Fruit fly (Drosophila melanogaster): ENCODE results near the gene Msp300.

Msp300 gene

dm6 chr2L:5225547-5226213, 125.0 kb downstream of the Msp300 start (continued):
- TF ChIP-seq jigr1 (GFP tag; IDR thresholded peaks at IDR 0.05) (no peak), ken (GFP tag; IDR thresholded peaks at IDR 0.05) (peak; percentile 58; the same call in 2 of the 3 replicates), CG16779 (GFP tag; IDR thresholded peaks at IDR 0.05) (peak; percentile 23; the same call in 1 of the 2 replicates), HLH54F (GFP tag; optimal IDR thresholded peaks at IDR 0.05) (peak; percentile 2), Drgx (GFP tag; IDR thresholded peaks at IDR 0.05) (peak; percentile 73; the same call in 1 of the 2 replicates), ci (GFP tag; IDR thresholded peaks at IDR 0.05) (0 out of 3 replicates have a peak, but pooled peaks have one; percentile 37), Ptx1 (GFP tag; IDR thresholded peaks at IDR 0.05) (peak; percentile 70), CG4730 (GFP tag; IDR thresholded peaks at IDR 0.05) (0 out of 2 replicates have a peak, but pooled peaks have one; percentile 37), pan (optimal IDR thresholded peaks at IDR 0.05) (no peak), pan (GFP tag; optimal IDR thresholded peaks at IDR 0.05 in 1 of 2, IDR thresholded peaks at IDR 0.05 in 1 of 2) (peak in 1 of 2 experiments; percentile 36), CG17612 (GFP tag; IDR thresholded peaks at IDR 0.05) (no peak), CG31441 (GFP tag; IDR thresholded peaks at IDR 0.05) (0 out of 2 replicates have a peak, but pooled peaks have one; percentile 12), Eip74EF (GFP tag; optimal IDR thresholded peaks at IDR 0.05) (no peak), CG33557 (GFP tag; optimal IDR thresholded peaks at IDR 0.05) (no peak), CG10366 (GFP tag; IDR thresholded peaks at IDR 0.05) (peak; percentile 31; the same call in 1 of the 2 replicates), CG3065 (GFP tag; optimal IDR thresholded peaks at IDR 0.05) (no peak), sisA (GFP tag; IDR thresholded peaks at IDR 0.05) (peak; percentile 32; the same call in 1 of the 2 replicates), Bdp1 (GFP tag; optimal IDR thresholded peaks at IDR 0.05) (no peak), CG11456 (GFP tag; IDR thresholded peaks at IDR 0.05) (0 out of 3 replicates have a peak, but pooled peaks have one; percentile 40), NfI (GFP tag; optimal IDR thresholded peaks at IDR 0.05) (peak; percentile 12), Rfx (GFP tag; IDR thresholded peaks at IDR 0.05) (peak; percentile 62), Side (GFP tag; optimal IDR thresholded peaks at IDR 0.05) (peak; percentile 0), sd (tag; optimal IDR thresholded peaks at IDR 0.05) (peak; percentile 89), kni (GFP tag; optimal IDR thresholded peaks at IDR 0.05) (no peak), CG10267 (tag; optimal IDR thresholded peaks at IDR 0.05) (no peak), ewg (GFP tag; optimal IDR thresholded peaks at IDR 0.05) (no peak), ind (GFP tag; optimal IDR thresholded peaks at IDR 0.05) (peak; percentile 15), CG7839 (tag; optimal IDR thresholded peaks at IDR 0.05) (peak; percentile 36), tup (GFP tag; optimal IDR thresholded peaks at IDR 0.05) (no peak), CG8478 (optimal IDR thresholded peaks at IDR 0.05) (no peak), CG6791 (GFP tag; IDR thresholded peaks at IDR 0.05; ENCODE audit: partially characterized antibody) (no peak), CG7745 (tag; optimal IDR thresholded peaks at IDR 0.05) (no peak), CG32772 (GFP tag; IDR thresholded peaks at IDR 0.05) (peak; percentile 43), trh (GFP tag; optimal IDR thresholded peaks at IDR 0.05) (no peak), h (optimal IDR thresholded peaks at IDR 0.05) (no peak), bsh (GFP tag; optimal IDR thresholded peaks at IDR 0.05) (peak in 1 of 2 experiments; percentile 1), CG11085 (GFP tag; IDR thresholded peaks at IDR 0.05) (peak; percentile 28; the same call in 1 of the 2 replicates), CoRest (tag; optimal IDR thresholded peaks at IDR 0.05) (peak; percentile 27), CG2678 (tag; optimal IDR thresholded peaks at IDR 0.05) (peak; percentile 45), Kr (GFP tag; optimal IDR thresholded peaks at IDR 0.05) (no peak), CG9932 (GFP tag; IDR thresholded peaks at IDR 0.05) (peak; percentile 61), hb (GFP tag; IDR thresholded peaks at IDR 0.05; ENCODE audit: partially characterized antibody) (no peak), slp2 (GFP tag; optimal IDR thresholded peaks at IDR 0.05) (peak; percentile 18), chif (GFP tag; optimal IDR thresholded peaks at IDR 0.05) (peak in 1 of 2 experiments; percentile 22), hkb (optimal IDR thresholded peaks at IDR 0.05) (no peak), hkb (GFP tag; IDR thresholded peaks at IDR 0.05) (0 out of 2 replicates have a peak, but pooled peaks have one; percentile 37), Taf1 (GFP tag; IDR thresholded peaks at IDR 0.05) (no peak), CG15601 (tag; optimal IDR thresholded peaks at IDR 0.05) (no peak), lbe (GFP tag; optimal IDR thresholded peaks at IDR 0.05) (no peak), HLHmδ (GFP tag; optimal IDR thresholded peaks at IDR 0.05) (no peak)

Measured in whole organism, embryonic.